Worm (Caenorhabditis elegans): ENCODE measurements around the gene par-3.

The par-3 gene

ce11 chrIII:5663933-5664332 is at the start of gene par-3:
par-3 (plus strand) TSS chrIII:5664233.
- TF ChIP-seq nhr-80 (tag; optimal IDR thresholded peaks at IDR 0.05): peak; percentile 15
- no peak for TF ChIP-seq aptf-2 (GFP tag; conservative IDR thresholded peaks at IDR 0.05)
- no peak for TF ChIP-seq T26A5.8 (tag; optimal IDR thresholded peaks at IDR 0.05)
- TF ChIP-seq athp-1 (tag; optimal IDR thresholded peaks at IDR 0.05): no peak

ce11 chrIII:5614648-5615047 is 49.4 kb upstream of the par-3 start, which contains the start of gene basl-1:
basl-1 (plus strand) TSS chrIII:5614948.
- TF ChIP-seq B0261.1 (tag; optimal IDR thresholded peaks at IDR 0.05): no peak
- no peak for TF ChIP-seq aptf-3 (GFP tag; IDR thresholded peaks at IDR 0.05)
- TF ChIP-seq egl-18 (GFP tag; IDR thresholded peaks at IDR 0.05): no peak
- TF ChIP-seq egl-44 (GFP tag; IDR thresholded peaks at IDR 0.05): no peak
- no peak for TF ChIP-seq nhr-179 (tag; optimal IDR thresholded peaks at IDR 0.05)
- TF ChIP-seq sea-2 (GFP tag; IDR thresholded peaks at IDR 0.05): no peak
- no peak for TF ChIP-seq unc-130 (GFP tag; optimal IDR thresholded peaks at IDR 0.05)
- no peak for TF ChIP-seq ceh-58 (GFP tag; IDR thresholded peaks at IDR 0.05)
- TF ChIP-seq hrde-1 (tag; optimal IDR thresholded peaks at IDR 0.05; ENCODE audit: borderline replicate concordance): no peak
- TF ChIP-seq pha-4 (tag; optimal IDR thresholded peaks at IDR 0.05): no peak

- TF ChIP-seq rec-8 (tag; optimal IDR thresholded peaks at IDR 0.05) (no peak), Y53G8AR.9 (GFP tag; conservative IDR thresholded peaks at IDR 0.05) (no peak), sea-2 (GFP tag; IDR thresholded peaks at IDR 0.05) (no peak), tlf-1 (GFP tag; optimal IDR thresholded peaks at IDR 0.05) (no peak), ets-4 (GFP tag; optimal IDR thresholded peaks at IDR 0.05) (no peak), rcor-1 (GFP tag; IDR thresholded peaks at IDR 0.05) (no peak), zfh-2 (GFP tag; conservative IDR thresholded peaks at IDR 0.05) (no peak), mcd-1 (GFP tag; IDR thresholded peaks at IDR 0.05) (no peak), hrde-1 (tag; optimal IDR thresholded peaks at IDR 0.05; ENCODE audit: borderline replicate concordance) (no peak), lag-1 (GFP tag; IDR thresholded peaks at IDR 0.05) (no peak), nhr-179 (tag; optimal IDR thresholded peaks at IDR 0.05) (no peak), mel-28 (tag; optimal IDR thresholded peaks at IDR 0.05; ENCODE audit: borderline replicate concordance) (no peak), F33H1.4 (GFP tag; IDR thresholded peaks at IDR 0.05) (no peak), Y79H2A.3 (GFP tag; conservative IDR thresholded peaks at IDR 0.05) (no peak), snpc-3.4 (tag; optimal IDR thresholded peaks at IDR 0.05) (no peak)
These were observed 48.4 kb upstream of the par-3 start for ce11 chrIII:5615675-5616074.

ce11 chrIII:5620186-5620585 is 43.8 kb upstream of the par-3 start:
- TF ChIP-seq lin-40 (tag; optimal IDR thresholded peaks at IDR 0.05) (no peak), ztf-26 (tag; optimal IDR thresholded peaks at IDR 0.05) (no peak)

- TF ChIP-seq cebp-1 (GFP tag; IDR thresholded peaks at IDR 0.05) (no peak), cebp-1 (tag; optimal IDR thresholded peaks at IDR 0.05) (peak; percentile 71), rpc-1 (optimal IDR thresholded peaks at IDR 0.05) (no peak), rpc-1 (tag; optimal IDR thresholded peaks at IDR 0.05) (no peak), cebp-2 (GFP tag; IDR thresholded peaks at IDR 0.05) (no peak), die-1 (tag; optimal IDR thresholded peaks at IDR 0.05) (peak; percentile 29), snpc-4 (GFP tag; optimal IDR thresholded peaks at IDR 0.05) (peak; percentile 22), snpc-4 (tag; optimal IDR thresholded peaks at IDR 0.05) (peak in 3 of 4 experiments; percentile 20 to 50 (median 48)), fkh-3 (tag; optimal IDR thresholded peaks at IDR 0.05) (no peak), F33H1.4 (GFP tag; IDR thresholded peaks at IDR 0.05) (no peak), zfh-2 (GFP tag; conservative IDR thresholded peaks at IDR 0.05) (peak; percentile 86), ztf-6 (GFP tag; IDR thresholded peaks at IDR 0.05) (no peak), lin-26 (GFP tag; IDR thresholded peaks at IDR 0.05) (no peak; the same call in 1 of the 2 replicates), madf-6 (GFP tag; IDR thresholded peaks at IDR 0.05) (peak; percentile 75), T07F8.4 (tag; optimal IDR thresholded peaks at IDR 0.05) (no peak), B0019.2 (GFP tag; conservative IDR thresholded peaks at IDR 0.05) (no peak), bed-1 (GFP tag; IDR thresholded peaks at IDR 0.05) (no peak), ztf-25 (GFP tag; IDR thresholded peaks at IDR 0.05) (no peak), hmg-1.2 (GFP tag; IDR thresholded peaks at IDR 0.05) (peak; percentile 93)
These were observed 42.8 kb upstream of the par-3 start for ce11 chrIII:5621236-5621635.
